Worm (Caenorhabditis elegans) whole organism, L3 larva: ENCODE data around the gene tmem-184.

Experiments
- R02D3.7 ChIP-seq: fragments of 150-350 bp; optimal IDR thresholded peaks from 2 replicates; lab custom pipeline; 2014; ENCODE audit warnings: missing biosample characterization, missing genetic modification characterization
- ZK546.5 ChIP-seq: sonication (generic microtip); optimal IDR thresholded peaks from 2 replicates; lab custom pipeline; 2017; ENCODE audit warnings: missing biosample characterization, missing genetic modification characterization
- aly-2 ChIP-seq: fragments of 150-350 bp; optimal IDR thresholded peaks from 2 replicates; lab custom pipeline; 2014; ENCODE audit warnings: missing biosample characterization, missing genetic modification characterization
- ama-1 ChIP-seq: fragments of 150-350 bp; optimal IDR thresholded peaks from 2 replicates; lab custom pipeline; 2018
- ceh-16 ChIP-seq: sonication (generic microtip); optimal IDR thresholded peaks from 2 replicates; lab custom pipeline; 2017; ENCODE audit warnings: missing biosample characterization, missing genetic modification characterization
- ceh-28 ChIP-seq: fragments of 150-350 bp; optimal IDR thresholded peaks from 2 replicates; lab custom pipeline; 2014; ENCODE audit warnings: missing biosample characterization, missing genetic modification reagents, missing genetic modification characterization
- ceh-82 ChIP-seq: fragments of 150-350 bp; optimal IDR thresholded peaks from 2 replicates; lab custom pipeline; 2014; ENCODE audit warnings: missing biosample characterization, missing genetic modification characterization
- ceh-9 ChIP-seq: sonication (generic microtip); optimal IDR thresholded peaks from 2 replicates; lab custom pipeline; 2018; ENCODE audit warnings: missing biosample characterization, missing genetic modification characterization
- daf-12 ChIP-seq: fragments of 150-350 bp; optimal IDR thresholded peaks from 2 replicates; lab custom pipeline; 2014; ENCODE audit warnings: missing biosample characterization, missing genetic modification reagents, missing genetic modification characterization
- egl-27 ChIP-seq: sonication (generic microtip); optimal IDR thresholded peaks from 4 replicates; lab custom pipeline; 2017; ENCODE audit warnings: missing biosample characterization, missing genetic modification reagents, missing genetic modification characterization
- egl-5 ChIP-seq: fragments of 150-350 bp; optimal IDR thresholded peaks from 2 replicates; lab custom pipeline; 2017; ENCODE audit warnings: missing biosample characterization, missing genetic modification reagents, missing genetic modification characterization, inconsistent platforms
- elt-1 ChIP-seq: fragments of 150-350 bp; optimal IDR thresholded peaks from 2 replicates; lab custom pipeline; 2014; ENCODE audit warnings: missing biosample characterization, missing genetic modification characterization
- elt-2 ChIP-seq: sonication (generic microtip); optimal IDR thresholded peaks from 2 replicates; lab custom pipeline; 2016; ENCODE audit warnings: missing genetic modification reagents, mild to moderate bottlenecking, missing genetic modification characterization, missing compliant biosample characterization
- elt-3 ChIP-seq, 3 experiments: fragments of 150-350 bp in 1 of 3; sonication (generic microtip) in 2 of 3; optimal IDR thresholded peaks; 2 replicates in 2 of 3; 4 replicates in 1 of 3; lab custom pipeline; 2014 to 2017; ENCODE audit warnings: missing biosample characterization in 3 of 3, missing genetic modification characterization in 3 of 3
- eor-1 ChIP-seq, 2 experiments: fragments of 150-350 bp; optimal IDR thresholded peaks; 2 replicates each; lab custom pipeline; 2014 to 2018; ENCODE audit warnings: missing biosample characterization in 2 of 2, missing genetic modification characterization in 2 of 2
- fkh-10 ChIP-seq: sonication (generic microtip); optimal IDR thresholded peaks from 2 replicates; lab custom pipeline; 2017; ENCODE audit warnings: missing biosample characterization, missing genetic modification reagents, missing genetic modification characterization
- fkh-2 ChIP-seq: fragments of 150-350 bp; optimal IDR thresholded peaks from 2 replicates; lab custom pipeline; 2014; ENCODE audit warnings: missing biosample characterization, missing genetic modification reagents, missing genetic modification characterization
- fos-1 ChIP-seq: fragments of 150-350 bp; optimal IDR thresholded peaks from 2 replicates; lab custom pipeline; 2014; ENCODE audit warnings: missing biosample characterization, missing genetic modification characterization
- hmg-11 ChIP-seq: sonication (generic microtip); optimal IDR thresholded peaks from 2 replicates; lab custom pipeline; 2016; ENCODE audit warnings: missing genetic modification characterization, missing compliant biosample characterization
- jun-1 ChIP-seq: fragments of 150-350 bp; optimal IDR thresholded peaks from 2 replicates; lab custom pipeline; 2014; ENCODE audit warnings: missing biosample characterization, missing genetic modification reagents, missing genetic modification characterization
- lin-15B ChIP-seq: fragments of 150-350 bp; optimal IDR thresholded peaks from 2 replicates; lab custom pipeline; 2014; ENCODE audit warnings: missing biosample characterization, missing genetic modification characterization
- lin-39 ChIP-seq: fragments of 150-350 bp; optimal IDR thresholded peaks from 2 replicates; lab custom pipeline; 2018; ENCODE audit warnings: missing biosample characterization, missing genetic modification reagents, missing genetic modification characterization
- lsy-12 ChIP-seq: sonication (generic microtip); optimal IDR thresholded peaks from 2 replicates; lab custom pipeline; 2016; ENCODE audit warnings: mild to moderate bottlenecking, missing genetic modification characterization, missing compliant biosample characterization
- mdl-1 ChIP-seq: fragments of 150-350 bp; optimal IDR thresholded peaks from 2 replicates; lab custom pipeline; 2014; ENCODE audit warnings: missing biosample characterization, missing genetic modification characterization
- mml-1 ChIP-seq: fragments of 150-350 bp; sonication (generic microtip); optimal IDR thresholded peaks from 3 replicates; lab custom pipeline; 2014; ENCODE audit warnings: missing biosample characterization, missing genetic modification characterization
- nfya-1 ChIP-seq: sonication (generic microtip); optimal IDR thresholded peaks from 2 replicates; lab custom pipeline; 2017; ENCODE audit warnings: missing genetic modification characterization, mild to moderate bottlenecking, missing compliant biosample characterization, antibody characterized with exemption, moderate library complexity; ENCODE audit not compliant: insufficient read depth
- nhr-11 ChIP-seq: fragments of 150-350 bp; optimal IDR thresholded peaks from 2 replicates; lab custom pipeline; 2014; ENCODE audit warnings: missing biosample characterization, missing genetic modification characterization
- nhr-12 ChIP-seq: fragments of 150-350 bp; optimal IDR thresholded peaks from 2 replicates; lab custom pipeline; 2014; ENCODE audit warnings: missing biosample characterization, missing genetic modification characterization
- nhr-23 ChIP-seq: fragments of 150-350 bp; optimal IDR thresholded peaks from 2 replicates; lab custom pipeline; 2014; ENCODE audit warnings: missing biosample characterization, missing genetic modification reagents, missing genetic modification characterization
- nhr-237 ChIP-seq: fragments of 150-350 bp; optimal IDR thresholded peaks from 2 replicates; lab custom pipeline; 2014; ENCODE audit warnings: missing biosample characterization, missing genetic modification characterization
- nhr-25 ChIP-seq: sonication (generic microtip); optimal IDR thresholded peaks from 2 replicates; lab custom pipeline; 2017; ENCODE audit warnings: missing biosample characterization, missing genetic modification characterization
- nhr-28 ChIP-seq: fragments of 150-350 bp; optimal IDR thresholded peaks from 2 replicates; lab custom pipeline; 2014; ENCODE audit warnings: missing biosample characterization, missing genetic modification characterization
- nhr-43 ChIP-seq: sonication (generic microtip); optimal IDR thresholded peaks from 2 replicates; lab custom pipeline; 2016; ENCODE audit warnings: mild to moderate bottlenecking, missing genetic modification characterization, missing compliant biosample characterization; ENCODE audit not compliant: poor library complexity, severe bottlenecking
- nhr-67 ChIP-seq: fragments of 150-350 bp; optimal IDR thresholded peaks from 2 replicates; lab custom pipeline; 2014; ENCODE audit warnings: missing biosample characterization, missing genetic modification characterization
- nhr-76 ChIP-seq: fragments of 150-350 bp; sonication (generic microtip); optimal IDR thresholded peaks from 5 replicates; lab custom pipeline; 2014; ENCODE audit warnings: missing biosample characterization, missing genetic modification characterization
- nhr-77 ChIP-seq: fragments of 150-350 bp; optimal IDR thresholded peaks from 2 replicates; lab custom pipeline; 2014; ENCODE audit warnings: missing biosample characterization, missing genetic modification characterization
- pha-4 ChIP-seq: fragments of 150-350 bp; optimal IDR thresholded peaks from 2 replicates; lab custom pipeline; 2014; ENCODE audit warnings: missing biosample characterization, missing genetic modification reagents, missing genetic modification characterization
- pqm-1 ChIP-seq: fragments of 150-350 bp; optimal IDR thresholded peaks from 2 replicates; lab custom pipeline; 2017; ENCODE audit warnings: missing biosample characterization, missing genetic modification characterization, inconsistent platforms
- sea-2 ChIP-seq: fragments of 150-350 bp; sonication (generic microtip); optimal IDR thresholded peaks from 4 replicates; lab custom pipeline; 2014; ENCODE audit warnings: missing biosample characterization, missing genetic modification reagents, missing genetic modification characterization
- skn-1 ChIP-seq: fragments of 150-350 bp; optimal IDR thresholded peaks from 2 replicates; lab custom pipeline; 2014; ENCODE audit warnings: missing biosample characterization, missing genetic modification characterization
- snpc-4 ChIP-seq: fragments of 150-350 bp; optimal IDR thresholded peaks from 2 replicates; lab custom pipeline; 2014; ENCODE audit warnings: missing biosample characterization, missing genetic modification characterization
- tbx-2 ChIP-seq: sonication (generic microtip); optimal IDR thresholded peaks from 2 replicates; lab custom pipeline; 2016; ENCODE audit warnings: mild to moderate bottlenecking, missing genetic modification characterization, missing compliant biosample characterization
- unc-39 ChIP-seq: sonication (generic microtip); optimal IDR thresholded peaks from 4 replicates; lab custom pipeline; 2017; ENCODE audit warnings: missing biosample characterization, missing genetic modification characterization
- unc-62 ChIP-seq: fragments of 150-350 bp; sonication (generic microtip); optimal IDR thresholded peaks from 4 replicates; lab custom pipeline; 2014; ENCODE audit warnings: missing biosample characterization, missing genetic modification reagents, missing genetic modification characterization
- zag-1 ChIP-seq: fragments of 150-350 bp; optimal IDR thresholded peaks from 2 replicates; lab custom pipeline; 2014; ENCODE audit warnings: missing biosample characterization, missing genetic modification characterization
- ztf-11 ChIP-seq: fragments of 150-350 bp; optimal IDR thresholded peaks from 2 replicates; lab custom pipeline; 2014; ENCODE audit warnings: missing biosample characterization, missing genetic modification characterization
- ztf-4 ChIP-seq: fragments of 150-350 bp; optimal IDR thresholded peaks from 2 replicates; lab custom pipeline; 2014; ENCODE audit warnings: missing biosample characterization, missing genetic modification characterization

The tmem-184 gene

ce11 chrX:14753514-14754076 lies 46.9 kb upstream of the tmem-184 start, which contains the start of gene sucl-1 (continued):
- TF ChIP-seq aly-2 (tag; lab: Kevin White, UChicago) (no peak), ztf-4 (tag; lab: Kevin White, UChicago) (peak; percentile 53), fkh-2 (tag; lab: Kevin White, UChicago) (no peak), pqm-1 (tag; lab: Kevin White, UChicago) (peak; percentile 79)

DNA sequence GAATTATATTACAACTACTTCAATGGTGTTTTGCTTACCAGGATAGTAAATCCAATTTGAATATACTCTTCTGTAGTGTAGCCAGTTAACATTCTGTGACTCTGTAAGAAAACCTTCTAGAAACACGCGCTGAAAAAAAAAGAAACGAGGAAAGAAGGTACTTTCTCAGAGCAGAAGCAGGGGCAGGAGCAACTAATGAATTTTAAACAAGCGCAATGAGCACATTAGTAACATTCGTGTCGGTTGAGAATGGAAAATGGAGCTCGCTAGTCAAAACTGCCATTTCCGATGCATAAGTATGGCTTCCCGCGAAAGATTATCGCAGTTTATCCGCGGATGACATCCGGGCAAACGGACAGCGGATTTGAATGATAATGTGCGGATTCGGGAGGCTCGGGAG lies 45.2 kb upstream of the tmem-184 start, which contains the start of gene C05G5.3:
Gene C05G5.3, minus strand, starts transcription at position 101 of the 400 bp plus-strand sequence.
- TF ChIP-seq skn-1 (tag; lab: Kevin White, UChicago) (no peak), fkh-2 (tag; lab: Kevin White, UChicago) (no peak), nhr-76 (tag; lab: Kevin White, UChicago) (no peak), unc-39 (tag; lab: Kevin White, UChicago) (no peak), ztf-4 (tag; lab: Kevin White, UChicago) (no peak)

ce11 chrX:14746948-14747347 lies 40.3 kb upstream of the tmem-184 start, which contains the start of gene C05G5.2:
C05G5.2 (plus strand) TSS chrX:14747303.
- no peak for TF ChIP-seq nhr-12 (tag; lab: Kevin White, UChicago)
- TF ChIP-seq unc-39 (tag; lab: Kevin White, UChicago), result no peak
- TF ChIP-seq nhr-67, result no peak
- no peak for TF ChIP-seq ztf-11 (tag; lab: Kevin White, UChicago)
- no peak for TF ChIP-seq eor-1 (tag; optimal IDR thresholded peaks at IDR 0.05; lab: Kevin White, UChicago)
- TF ChIP-seq nhr-77 (tag; lab: Kevin White, UChicago), result no peak
- peak; percentile 85 for TF ChIP-seq nhr-25
- TF ChIP-seq ztf-4 (tag; lab: Kevin White, UChicago), result no peak
- TF ChIP-seq nhr-23 (tag; lab: Kevin White, UChicago), result peak; percentile 92
- no peak for TF ChIP-seq ceh-9 (tag; lab: Kevin White, UChicago)
- TF ChIP-seq ama-1 (lab: Kevin White, UChicago), result peak; percentile 33
- peak; percentile 62 for TF ChIP-seq ceh-28 (tag; lab: Kevin White, UChicago)
- peak; percentile 36 for TF ChIP-seq R02D3.7 (tag; lab: Kevin White, UChicago)
- TF ChIP-seq unc-62 (GFP tag; lab: Kevin White, UChicago), result no peak
- TF ChIP-seq lin-15B, result peak; percentile 74
- no peak for TF ChIP-seq nhr-76 (tag; lab: Kevin White, UChicago)
- TF ChIP-seq mdl-1 (tag; lab: Kevin White, UChicago), result peak; percentile 10
- TF ChIP-seq snpc-4 (tag; lab: Kevin White, UChicago), result peak; percentile 94
- TF ChIP-seq nfya-1 (tag; lab: Kevin White, UChicago), result peak; percentile 94
- TF ChIP-seq nhr-237 (tag; lab: Kevin White, UChicago), result no peak
- peak; percentile 13 for TF ChIP-seq sea-2
- TF ChIP-seq ceh-16, result no peak
- TF ChIP-seq zag-1 (tag; lab: Kevin White, UChicago), result peak; percentile 39
- TF ChIP-seq aly-2 (tag; lab: Kevin White, UChicago), result no peak
- TF ChIP-seq mml-1 (tag; lab: Kevin White, UChicago), result no peak
- TF ChIP-seq egl-27, result no peak
- TF ChIP-seq elt-2, result peak; percentile 89
- TF ChIP-seq nhr-11 (tag; lab: Kevin White, UChicago), result no peak
- peak; percentile 82 for TF ChIP-seq jun-1
- no peak for TF ChIP-seq ZK546.5 (tag; lab: Kevin White, UChicago)
- TF ChIP-seq elt-3 (tag; optimal IDR thresholded peaks at IDR 0.05; lab: Kevin White, UChicago), result peak in 1 of 3 experiments; percentile 31
- no peak for TF ChIP-seq nhr-28 (tag; lab: Kevin White, UChicago)
- peak; percentile 96 for TF ChIP-seq lin-39
- TF ChIP-seq lsy-12 (tag; lab: Kevin White, UChicago), result peak; percentile 56
- no peak for TF ChIP-seq daf-12 (tag; lab: Kevin White, UChicago)
- peak; percentile 73 for TF ChIP-seq fkh-10 (GFP tag; lab: Kevin White, UChicago)
- peak; percentile 92 for TF ChIP-seq hmg-11 (tag; lab: Kevin White, UChicago)
- peak; percentile 63 for TF ChIP-seq nhr-43 (tag; lab: Kevin White, UChicago)
- TF ChIP-seq ceh-82 (tag; lab: Kevin White, UChicago), result peak; percentile 60
- peak; percentile 80 for TF ChIP-seq tbx-2 (tag; lab: Kevin White, UChicago)
- TF ChIP-seq fkh-2 (tag; lab: Kevin White, UChicago), result no peak
- TF ChIP-seq egl-5 (tag; lab: Kevin White, UChicago), result peak; percentile 84
- TF ChIP-seq pqm-1 (tag; lab: Kevin White, UChicago), result peak; percentile 79
- peak; percentile 77 for TF ChIP-seq skn-1 (tag; lab: Kevin White, UChicago)
- peak; percentile 14 for TF ChIP-seq elt-1 (tag; lab: Kevin White, UChicago)
- TF ChIP-seq pha-4 (tag; lab: Kevin White, UChicago), result peak; percentile 99
- TF ChIP-seq fos-1 (tag; lab: Kevin White, UChicago), result no peak
